In the genomic region with DNA sequence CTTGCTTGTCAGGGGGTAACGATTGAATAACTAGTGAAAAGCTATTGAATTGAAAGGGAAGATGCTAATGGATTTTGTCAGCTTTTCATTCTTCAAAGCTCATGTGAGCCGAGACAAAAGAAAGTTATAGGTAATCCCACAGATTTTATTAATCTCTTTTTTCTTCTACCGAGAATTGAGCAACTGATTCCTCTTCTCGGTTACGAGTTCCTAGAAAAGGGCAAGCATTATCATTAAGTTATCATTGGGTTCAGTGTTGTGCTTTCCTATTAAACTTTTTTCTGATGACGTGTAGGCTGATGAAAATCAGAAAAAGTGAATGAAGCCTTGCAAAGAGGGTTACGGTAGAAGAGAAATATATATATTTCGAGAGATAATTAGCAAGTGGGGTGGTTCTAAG, we compare ENCODE assay signal across 2 worm cellular contexts.
TF ChIP-seq lines count a peak whose summit lies in the region.

No protein-coding gene starts in this region.

TF ChIP-seq in whole organism, L1 larva, 84 proteins besides CTCF, POLR2A, EP300 and RAD21:
- TF ChIP-seq nhr-237 (tag; optimal IDR thresholded peaks at IDR 0.05; lab: Kevin White, UChicago) = no peak
- no peak for TF ChIP-seq lin-15B (tag; optimal IDR thresholded peaks at IDR 0.05; lab: Kevin White, UChicago)
- TF ChIP-seq fkh-8 (tag; optimal IDR thresholded peaks at IDR 0.05; lab: Kevin White, UChicago) = peak; percentile 23
- TF ChIP-seq dsc-1 (tag; optimal IDR thresholded peaks at IDR 0.05; lab: Kevin White, UChicago) = peak; percentile 99
- peak; percentile 39 for TF ChIP-seq nhr-71 (tag; optimal IDR thresholded peaks at IDR 0.05; lab: Kevin White, UChicago)
- peak; percentile 84 for TF ChIP-seq pax-3 (tag; optimal IDR thresholded peaks at IDR 0.05; lab: Kevin White, UChicago)
- no peak for TF ChIP-seq C16A3.4 (tag; optimal IDR thresholded peaks at IDR 0.05; lab: Kevin White, UChicago)
- TF ChIP-seq sox-4 (tag; optimal IDR thresholded peaks at IDR 0.05; lab: Kevin White, UChicago) = peak; percentile 73
- TF ChIP-seq nhr-47 (tag; optimal IDR thresholded peaks at IDR 0.05; lab: Kevin White, UChicago) = peak; percentile 38
- peak; percentile 42 for TF ChIP-seq fkh-4 (tag; optimal IDR thresholded peaks at IDR 0.05; lab: Kevin White, UChicago; ENCODE audit: borderline replicate concordance)
- TF ChIP-seq nhr-77 (tag; optimal IDR thresholded peaks at IDR 0.05; lab: Kevin White, UChicago) = no peak

TF ChIP-seq in whole organism, early embryonic, 17 proteins besides CTCF, POLR2A, EP300 and RAD21:
- no peak for TF ChIP-seq aly-1 (tag; optimal IDR thresholded peaks at IDR 0.05; lab: Kevin White, UChicago)
- peak; percentile 36 for TF ChIP-seq ceh-36 (tag; optimal IDR thresholded peaks at IDR 0.05; lab: Kevin White, UChicago)
- TF ChIP-seq pes-1 (GFP tag; IDR thresholded peaks at IDR 0.05; lab: Robert Waterston, UW) = no peak
- TF ChIP-seq hmbx-1 (tag; optimal IDR thresholded peaks at IDR 0.05; lab: Kevin White, UChicago) = no peak
- TF ChIP-seq ceh-13 (GFP tag; optimal IDR thresholded peaks at IDR 0.05; lab: Kevin White, UChicago) = no peak
